Fruit fly (Drosophila melanogaster): ENCODE measurements around the gene ck.

ck gene

dm6 chr2L:15057225-15058117 is at the start of gene ck:
Gene ck (minus strand): TSS chr2L:15057862.
- TF ChIP-seq CG8478 (optimal IDR thresholded peaks at IDR 0.05) (no peak), CTCF (optimal IDR thresholded peaks at IDR 0.05) (peak; percentile 14 to 24)

dm6 chr2L:15107238-15107637 is 49.6 kb upstream of the ck start:
- TF ChIP-seq CTCF (optimal IDR thresholded peaks at IDR 0.05) (no peak), CG8478 (optimal IDR thresholded peaks at IDR 0.05) (no peak)

dm6 chr2L:15106100-15106499 is 48.4 kb upstream of the ck start:
- TF ChIP-seq CTCF (optimal IDR thresholded peaks at IDR 0.05) (no peak), CG8478 (optimal IDR thresholded peaks at IDR 0.05) (no peak)

dm6 chr2L:15074465-15074864 is 16.8 kb upstream of the ck start, which contains the start of gene wwk:
Gene wwk (plus strand): TSS chr2L:15074776.
- TF ChIP-seq CTCF (optimal IDR thresholded peaks at IDR 0.05) (no peak), CG8478 (optimal IDR thresholded peaks at IDR 0.05) (no peak)

- TF ChIP-seq CG8478 (optimal IDR thresholded peaks at IDR 0.05): no peak
- TF ChIP-seq CTCF (optimal IDR thresholded peaks at IDR 0.05): no peak
Observed at dm6 chr2L:15070216-15070615, 12.6 kb upstream of the ck start, which contains the start of gene vig. Gene vig (minus strand): TSS chr2L:15070316.

dm6 chr2L:15067832-15068231 is 10.2 kb upstream of the ck start:
- TF ChIP-seq CTCF (optimal IDR thresholded peaks at IDR 0.05) (peak in 1 of 2 experiments; percentile 23), CG8478 (optimal IDR thresholded peaks at IDR 0.05) (no peak)

- TF ChIP-seq CG8478 (optimal IDR thresholded peaks at IDR 0.05): no peak
Observed at dm6 chr2L:15066141-15066540, 8.5 kb upstream of the ck start.

dm6 chr2L:15065663-15066062 is 8.0 kb upstream of the ck start:
- TF ChIP-seq CTCF (optimal IDR thresholded peaks at IDR 0.05) (no peak), CG8478 (optimal IDR thresholded peaks at IDR 0.05) (no peak)

dm6 chr2L:15062095-15062494 is 4.4 kb upstream of the ck start:
- TF ChIP-seq CG8478 (optimal IDR thresholded peaks at IDR 0.05) (no peak), CTCF (optimal IDR thresholded peaks at IDR 0.05) (no peak)

- TF ChIP-seq CTCF (optimal IDR thresholded peaks at IDR 0.05) (no peak), CG8478 (optimal IDR thresholded peaks at IDR 0.05) (no peak)
Observed at dm6 chr2L:15061368-15061767, 3.7 kb upstream of the ck start, which contains the start of the genes solo and vas. Gene solo (plus strand): TSS chr2L:15061656. Gene vas (plus strand): TSS chr2L:15061656.

- no peak for TF ChIP-seq CG8478 (optimal IDR thresholded peaks at IDR 0.05)
- TF ChIP-seq CTCF (optimal IDR thresholded peaks at IDR 0.05): peak; percentile 83 to 84
Observed at dm6 chr2L:15060580-15061005, 2.9 kb upstream of the ck start, which contains the start of gene TfIIS. Gene TfIIS (minus strand): TSS chr2L:15060757.

- TF ChIP-seq CTCF (optimal IDR thresholded peaks at IDR 0.05) (no peak), CG8478 (optimal IDR thresholded peaks at IDR 0.05) (no peak)
Observed at dm6 chr2L:15059000-15059399, 1.3 kb upstream of the ck start.

dm6 chr2L:15058118-15058402 is 398 bp upstream of the ck start, which contains the start of gene CG33679:
Gene CG33679 (plus strand): TSS chr2L:15058303.
- TF ChIP-seq CG8478 (optimal IDR thresholded peaks at IDR 0.05): no peak
- TF ChIP-seq CTCF (optimal IDR thresholded peaks at IDR 0.05): no peak

- no peak for TF ChIP-seq CTCF (optimal IDR thresholded peaks at IDR 0.05)
- no peak for TF ChIP-seq CG8478 (optimal IDR thresholded peaks at IDR 0.05)
Observed at dm6 chr2L:15056359-15057220, 1.1 kb downstream of the ck start.

- no peak for TF ChIP-seq CTCF (optimal IDR thresholded peaks at IDR 0.05)
- no peak for TF ChIP-seq CG8478 (optimal IDR thresholded peaks at IDR 0.05)
Observed at dm6 chr2L:15055105-15055504, 2.6 kb downstream of the ck start.
